Worm (Caenorhabditis elegans): Measurements from ENCODE around the gene skr-17.

- TF ChIP-seq unc-86 (tag; optimal IDR thresholded peaks at IDR 0.05) (no peak), ama-1 (optimal IDR thresholded peaks at IDR 0.05) (no peak), odd-2 (tag; optimal IDR thresholded peaks at IDR 0.05) (no peak), lim-6 (tag; optimal IDR thresholded peaks at IDR 0.05) (no peak), pha-4 (tag; optimal IDR thresholded peaks at IDR 0.05) (no peak)
These were observed 26.5 kb upstream of the skr-17 start for ce11 chrII:7756810-7757209.

Measured in whole organism, late embryonic.